Fruit fly (Drosophila melanogaster) whole organism, pupa: ENCODE results near the gene CG34247.

ENCODE experiments used
- CG10348 ChIP-seq: fragments of 200-800 bp; sonication (Bioruptor generic); IDR thresholded peaks from 2 replicates; pipeline ENCODE4 v1.3.6; 2022; ENCODE audit warnings: missing biosample characterization, missing genetic modification characterization
- CG12605 ChIP-seq: fragments of 200-800 bp; sonication (Bioruptor generic); IDR thresholded peaks from 2 replicates; pipeline ENCODE4 v1.3.6; 2022; ENCODE audit warnings: missing biosample characterization, missing genetic modification characterization
- CG17806 ChIP-seq: fragments of 200-800 bp; sonication (Bioruptor generic); optimal IDR thresholded peaks from 2 replicates; lab custom pipeline; 2018; ENCODE audit warnings: missing biosample characterization, mild to moderate bottlenecking, missing genetic modification characterization, moderate library complexity
- CG32121 ChIP-seq: fragments of 200-800 bp; sonication (Bioruptor generic); IDR thresholded peaks from 2 replicates; pipeline ENCODE4 v1.3.6; 2022; ENCODE audit warnings: missing biosample characterization, missing genetic modification characterization
- EcR ChIP-seq: fragments of 200-800 bp; sonication (Bioruptor generic); optimal IDR thresholded peaks from 3 replicates; lab custom pipeline; 2019; ENCODE audit warnings: missing biosample characterization, missing genetic modification characterization, mild to moderate bottlenecking, moderate library complexity, missing genetic modification reagents
- fd96Ca ChIP-seq: fragments of 200-800 bp; sonication (Bioruptor generic); IDR thresholded peaks from 3 replicates; pipeline ENCODE4 v1.3.6; 2022; ENCODE audit warnings: missing biosample characterization, missing genetic modification characterization
- gl ChIP-seq: fragments of 200-800 bp; sonication (Bioruptor generic); optimal IDR thresholded peaks from 2 replicates; lab custom pipeline; 2018; ENCODE audit warnings: missing biosample characterization, mild to moderate bottlenecking, missing genetic modification characterization

DNA sequence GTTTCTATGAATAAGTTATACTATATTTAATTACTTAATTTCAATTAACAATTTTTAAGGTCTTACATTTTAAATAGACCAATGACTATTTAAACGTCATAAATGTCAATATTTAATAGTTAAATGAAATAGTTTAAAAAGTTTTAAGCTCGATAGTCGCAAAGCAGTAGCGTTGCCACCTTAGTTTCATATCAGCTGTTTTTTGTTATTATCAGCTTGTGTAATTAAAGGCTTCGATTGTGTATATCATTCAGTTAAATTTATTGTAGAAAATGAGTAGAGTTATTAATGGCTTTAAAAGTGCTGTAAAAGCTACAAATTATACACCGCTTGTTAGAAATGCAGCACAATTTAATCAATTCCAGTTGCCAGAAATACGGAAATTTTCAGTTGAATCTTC is 28.5 kb downstream of the CG34247 start, which contains the start of gene Hsc20:
- TF ChIP-seq CG32121 (GFP tag; lab: Robert Waterston, UW) (no peak), gl (no peak), EcR (no peak), fd96Ca (no peak), CG10348 (GFP tag; lab: Robert Waterston, UW) (no peak), CG12605 (GFP tag; lab: Robert Waterston, UW) (no peak), CG17806 (no peak)
